Worm (Caenorhabditis elegans): ENCODE measurements around the gene F54D10.9.

- no peak for TF ChIP-seq lsy-2 (tag; optimal IDR thresholded peaks at IDR 0.05)
- TF ChIP-seq ama-1 (optimal IDR thresholded peaks at IDR 0.05), result no peak
- TF ChIP-seq ZK546.5 (tag; optimal IDR thresholded peaks at IDR 0.05), result no peak
- no peak for TF ChIP-seq ceh-82 (tag; optimal IDR thresholded peaks at IDR 0.05)
- TF ChIP-seq dmd-9 (GFP tag; IDR thresholded peaks at IDR 0.05), result no peak
- TF ChIP-seq daf-8 (GFP tag; IDR thresholded peaks at IDR 0.05), result no peak
- no peak for TF ChIP-seq jun-1 (tag; optimal IDR thresholded peaks at IDR 0.05)
- TF ChIP-seq zag-1 (tag; optimal IDR thresholded peaks at IDR 0.05), result no peak
- no peak for TF ChIP-seq ces-1 (GFP tag; optimal IDR thresholded peaks at IDR 0.05)
- no peak for TF ChIP-seq ZK337.2 (GFP tag; IDR thresholded peaks at IDR 0.05)
- TF ChIP-seq ztf-11 (tag; optimal IDR thresholded peaks at IDR 0.05), result no peak
- no peak for TF ChIP-seq R02D3.7 (tag; optimal IDR thresholded peaks at IDR 0.05)
Measured at ce11 chrII:3852654-3853053, 20.4 kb upstream of the F54D10.9 start, which contains the start of gene nhr-257.

Data from whole organism, L4 larva.